Worm (Caenorhabditis elegans): ENCODE data around the gene tag-322.
A peak's percentile ranks its signal among the peaks of the same experiment; 100 is the strongest.

tag-322 gene

DNA sequence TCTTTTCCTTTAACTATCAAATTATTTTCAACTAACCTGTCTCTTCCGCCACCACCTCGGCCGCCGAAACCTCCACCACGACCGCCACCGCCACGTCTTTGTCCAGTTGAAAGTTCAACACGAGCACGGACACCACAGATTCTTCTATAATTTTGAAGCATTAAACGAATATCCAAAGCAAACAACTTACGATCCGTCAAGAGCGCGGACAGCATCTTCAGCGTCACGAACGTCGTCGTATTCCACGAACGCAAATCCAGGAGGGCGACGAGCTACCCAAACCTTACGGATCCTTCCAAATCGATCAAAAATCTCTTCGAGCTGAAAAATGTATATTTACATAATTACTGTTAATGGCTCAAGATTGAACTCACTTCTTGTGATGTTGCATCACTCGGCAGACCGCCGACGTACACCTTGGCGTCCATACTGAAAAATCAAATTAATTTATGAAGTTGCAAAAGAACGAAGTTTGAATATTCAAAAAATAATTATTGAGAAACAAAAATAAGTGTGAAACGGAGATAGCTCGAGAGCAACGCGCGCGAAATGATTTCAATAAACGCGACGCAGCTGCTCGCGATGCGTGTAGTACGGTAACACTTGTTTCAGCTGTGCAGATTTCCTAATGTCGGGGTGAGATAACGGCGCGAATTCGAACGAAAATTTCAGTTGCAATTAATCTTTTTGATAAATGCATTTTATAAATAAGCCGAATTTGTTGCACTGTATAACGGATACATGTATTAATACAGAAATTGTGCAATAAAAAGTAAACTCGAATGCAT is 5.6 kb upstream of the tag-322 start, which contains the start of gene rsp-6 (continued):
- TF ChIP-seq nhr-48 (tag; optimal IDR thresholded peaks at IDR 0.05): peak; percentile 16
- no peak for TF ChIP-seq ceh-20 (GFP tag; IDR thresholded peaks at IDR 0.05)
- peak; percentile 85 for TF ChIP-seq rbr-2 (tag; optimal IDR thresholded peaks at IDR 0.05)
- no peak for TF ChIP-seq mxl-2 (GFP tag; conservative IDR thresholded peaks at IDR 0.05)
- no peak for TF ChIP-seq ZK337.2 (GFP tag; IDR thresholded peaks at IDR 0.05)
- peak; percentile 97 to 99 for TF ChIP-seq lsy-2 (tag; optimal IDR thresholded peaks at IDR 0.05)
- TF ChIP-seq lim-7 (GFP tag; IDR thresholded peaks at IDR 0.05): no peak

DNA sequence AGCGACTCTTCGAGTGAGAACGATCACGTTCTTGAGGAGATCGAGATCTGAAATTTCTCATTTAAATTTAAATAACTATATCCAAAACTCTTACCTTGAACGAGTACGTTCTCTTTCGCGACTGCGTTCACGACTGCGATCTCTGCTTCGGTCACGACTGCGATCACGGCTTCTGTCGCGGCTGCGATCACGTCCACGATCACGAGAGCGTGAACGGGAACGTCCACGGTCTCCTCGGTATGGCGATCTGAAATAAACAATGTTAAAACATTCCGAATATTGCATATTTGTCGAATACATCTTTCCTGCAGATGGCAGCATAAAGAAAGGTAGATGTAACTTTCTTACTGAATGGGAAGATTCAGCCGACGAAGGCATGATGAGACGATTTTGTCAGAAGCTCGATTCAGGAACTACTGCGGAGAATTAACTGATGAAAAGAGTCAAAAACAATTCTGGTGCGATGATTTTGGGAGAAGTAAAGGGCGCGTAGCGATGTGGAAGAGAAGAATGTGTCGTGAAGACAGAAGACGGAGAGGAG is 4.9 kb upstream of the tag-322 start:
- TF ChIP-seq set-16 (GFP tag; IDR thresholded peaks at IDR 0.05) (0 out of 2 replicates have a peak, but pooled peaks have one; percentile 12), aha-1 (tag) (peak; percentile 59), egl-43 (GFP tag; IDR thresholded peaks at IDR 0.05) (peak; percentile 3; the same call in 1 of the 2 replicates), ama-1 (optimal IDR thresholded peaks at IDR 0.05) (no peak)

DNA sequence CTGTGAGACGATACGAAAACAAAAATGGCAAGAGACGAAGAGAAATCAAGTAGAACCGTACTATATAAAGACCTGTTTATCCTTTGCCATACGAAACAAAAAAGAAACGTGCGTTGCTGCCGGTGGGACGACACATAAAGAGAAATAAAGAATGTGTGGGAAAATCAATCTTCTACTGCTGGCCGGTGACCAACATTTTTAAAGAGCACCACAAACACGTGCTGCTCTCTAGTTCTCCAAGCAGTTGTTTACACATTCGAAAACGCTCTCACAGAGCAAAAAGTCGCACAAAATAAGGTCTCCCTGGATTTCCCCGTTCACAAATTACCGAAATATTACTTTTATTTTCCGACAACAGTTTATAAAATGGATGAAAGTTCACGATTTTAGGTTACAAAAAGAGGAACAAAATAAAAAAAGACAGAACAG is 4.2 kb upstream of the tag-322 start, which contains the start of gene imp-3:
TSS of gene imp-3 (minus strand) at position 93 of the 429 bp plus-strand sequence.
- peak; percentile 74 for TF ChIP-seq tra-1 (GFP tag; IDR thresholded peaks at IDR 0.05)
- 0 out of 2 replicates have a peak, but pooled peaks have one; percentile 9 for TF ChIP-seq nhr-42 (GFP tag; IDR thresholded peaks at IDR 0.05)
- peak; percentile 2 for TF ChIP-seq lin-13 (GFP tag; optimal IDR thresholded peaks at IDR 0.05)
- TF ChIP-seq lsy-2 (tag; optimal IDR thresholded peaks at IDR 0.05): peak; percentile 30 to 83
- peak in 1 of 2 experiments; percentile 53 for TF ChIP-seq hif-1 (tag; optimal IDR thresholded peaks at IDR 0.05)
- TF ChIP-seq nhr-10 (tag; optimal IDR thresholded peaks at IDR 0.05): peak; percentile 15
- peak; percentile 66; the same call in 1 of the 2 replicates for TF ChIP-seq Y105C5A.15 (GFP tag; IDR thresholded peaks at IDR 0.05)
- peak; percentile 30; the same call in 1 of the 2 replicates for TF ChIP-seq snpc-1.2 (GFP tag; IDR thresholded peaks at IDR 0.05)
- no peak for TF ChIP-seq ceh-44 (GFP tag; IDR thresholded peaks at IDR 0.05)
- no peak for TF ChIP-seq ZK546.5 (tag; optimal IDR thresholded peaks at IDR 0.05)
- no peak; the same call in 1 of the 2 replicates for TF ChIP-seq lim-7 (GFP tag; IDR thresholded peaks at IDR 0.05)
- peak; percentile 74 for TF ChIP-seq Y5F2A.4 (GFP tag; optimal IDR thresholded peaks at IDR 0.05)
- peak; percentile 69; the same call in 1 of the 2 replicates for TF ChIP-seq D1046.2 (GFP tag; IDR thresholded peaks at IDR 0.05)
- no peak for TF ChIP-seq aly-2 (tag; optimal IDR thresholded peaks at IDR 0.05)
- no peak for TF ChIP-seq R02D3.7 (tag; optimal IDR thresholded peaks at IDR 0.05)
- no peak for TF ChIP-seq egl-27 (tag; optimal IDR thresholded peaks at IDR 0.05)
- TF ChIP-seq mes-2 (tag; optimal IDR thresholded peaks at IDR 0.05; ENCODE audit: poor library complexity, severe bottlenecking): peak; percentile 52
- TF ChIP-seq nhr-41 (GFP tag; IDR thresholded peaks at IDR 0.05): no peak
- no peak for TF ChIP-seq nhr-237 (tag; optimal IDR thresholded peaks at IDR 0.05)
- TF ChIP-seq lin-38 (GFP tag; IDR thresholded peaks at IDR 0.05): peak; percentile 77
- TF ChIP-seq hlh-30 (tag; optimal IDR thresholded peaks at IDR 0.05; ENCODE audit: insufficient read depth): peak; percentile 81
- TF ChIP-seq daf-8 (GFP tag; IDR thresholded peaks at IDR 0.05): no peak
- TF ChIP-seq dmd-9 (GFP tag; IDR thresholded peaks at IDR 0.05): no peak
- TF ChIP-seq F49E8.2 (tag; optimal IDR thresholded peaks at IDR 0.05; ENCODE audit: borderline replicate concordance): no peak
- TF ChIP-seq set-16 (GFP tag; IDR thresholded peaks at IDR 0.05): no peak
- TF ChIP-seq unc-130 (GFP tag; optimal IDR thresholded peaks at IDR 0.05): no peak
- TF ChIP-seq pha-4 (GFP tag; IDR thresholded peaks at IDR 0.05): peak; percentile 71; the same call in 1 of the 2 replicates
- peak; percentile 49 for TF ChIP-seq pha-4 (tag; optimal IDR thresholded peaks at IDR 0.05)
- TF ChIP-seq lin-29 (GFP tag; IDR thresholded peaks at IDR 0.05): 0 out of 2 replicates have a peak, but pooled peaks have one; percentile 23
- no peak for TF ChIP-seq madf-9 (GFP tag; conservative IDR thresholded peaks at IDR 0.05)
- no peak for TF ChIP-seq nhr-48 (tag; optimal IDR thresholded peaks at IDR 0.05)
- no peak for TF ChIP-seq F26F4.8 (GFP tag; conservative IDR thresholded peaks at IDR 0.05)
- TF ChIP-seq hmg-1.1 (GFP tag; IDR thresholded peaks at IDR 0.05): peak; percentile 63; the same call in 1 of the 2 replicates
- no peak for TF ChIP-seq pqm-1 (tag; optimal IDR thresholded peaks at IDR 0.05)
- TF ChIP-seq zfp-3 (GFP tag; conservative IDR thresholded peaks at IDR 0.05): peak; percentile 53
- no peak for TF ChIP-seq daf-12 (tag; optimal IDR thresholded peaks at IDR 0.05)
- no peak for TF ChIP-seq ceh-32 (tag; optimal IDR thresholded peaks at IDR 0.05; ENCODE audit: poor library complexity)
